Fruit fly (Drosophila melanogaster) whole organism, embryonic: ENCODE results near the gene CG31231.
A peak's percentile ranks its signal among the peaks of the same experiment; 100 is the strongest.

Source experiments
- Antp ChIP-seq: fragments of 200-800 bp; sonication (Bioruptor generic); optimal IDR thresholded peaks from 3 replicates; lab custom pipeline; 2016; ENCODE audit warnings: missing biosample characterization, missing genetic modification characterization
- Bgb ChIP-seq: fragments of 200-800 bp; sonication (Bioruptor generic); IDR thresholded peaks from 2 replicates; pipeline ENCODE4 v1.3.6; 2022; ENCODE audit warnings: missing biosample characterization, missing genetic modification characterization; ENCODE audit not compliant: partially characterized antibody
- Bteb2 ChIP-seq: fragments of 200-800 bp; sonication (Bioruptor generic); optimal IDR thresholded peaks from 2 replicates; lab custom pipeline; 2016; ENCODE audit warnings: missing biosample characterization, missing genetic modification characterization
- CG10431 ChIP-seq: fragments of 200-800 bp; sonication (Bioruptor generic); optimal IDR thresholded peaks from 3 replicates; lab custom pipeline; 2018; ENCODE audit warnings: missing biosample characterization, mild to moderate bottlenecking, missing genetic modification characterization
- CG11247 ChIP-seq: fragments of 200-800 bp; sonication (Bioruptor generic); IDR thresholded peaks from 2 replicates; pipeline ENCODE4 v1.3.6; 2022; ENCODE audit warnings: missing biosample characterization, missing genetic modification characterization
- CG12071 ChIP-seq: fragments of 200-800 bp; sonication (Bioruptor generic); optimal IDR thresholded peaks from 3 replicates; lab custom pipeline; 2018; ENCODE audit warnings: missing biosample characterization, mild to moderate bottlenecking, missing genetic modification characterization
- CG12236 ChIP-seq: fragments of 200-800 bp; sonication (Bioruptor generic); optimal IDR thresholded peaks from 2 replicates; lab custom pipeline; 2016; ENCODE audit warnings: missing biosample characterization, missing genetic modification characterization
- CG12769 ChIP-seq: fragments of 200-800 bp; sonication (Bioruptor generic); optimal IDR thresholded peaks from 2 replicates; lab custom pipeline; 2019; ENCODE audit warnings: missing biosample characterization, mild to moderate bottlenecking, missing genetic modification characterization, moderate library complexity
- CG1529 ChIP-seq: fragments of 200-800 bp; sonication (Bioruptor generic); optimal IDR thresholded peaks from 3 replicates; lab custom pipeline; 2018; ENCODE audit warnings: missing biosample characterization, missing genetic modification characterization
- CG16863 ChIP-seq: fragments of 200-800 bp; sonication (Bioruptor generic); optimal IDR thresholded peaks from 3 replicates; lab custom pipeline; 2016; ENCODE audit warnings: missing biosample characterization, missing genetic modification characterization
- CG31388 ChIP-seq: fragments of 200-800 bp; sonication (Bioruptor generic); optimal IDR thresholded peaks from 2 replicates; lab custom pipeline; 2016; ENCODE audit warnings: missing biosample characterization, missing genetic modification characterization
- CG3163 ChIP-seq: fragments of 200-800 bp; sonication (Bioruptor generic); optimal IDR thresholded peaks from 3 replicates; lab custom pipeline; 2016; ENCODE audit warnings: missing biosample characterization, missing genetic modification characterization
- CG34224 ChIP-seq: fragments of 200-800 bp; sonication (Bioruptor generic); IDR thresholded peaks from 3 replicates; pipeline ENCODE4 v1.3.6; 2022; ENCODE audit warnings: missing biosample characterization, missing genetic modification characterization; ENCODE audit not compliant: partially characterized antibody
- CG6765 ChIP-seq: fragments of 200-800 bp; sonication (Bioruptor generic); optimal IDR thresholded peaks from 3 replicates; lab custom pipeline; 2017; ENCODE audit warnings: missing biosample characterization, mild to moderate bottlenecking, missing genetic modification characterization
- CG9797 ChIP-seq: fragments of 200-800 bp; sonication (Bioruptor generic); optimal IDR thresholded peaks from 3 replicates; lab custom pipeline; 2018; ENCODE audit warnings: missing biosample characterization, mild to moderate bottlenecking, missing genetic modification characterization
- CTCF ChIP-seq: fragments of 200-800 bp; sonication (Bioruptor generic); optimal IDR thresholded peaks from 2 replicates; lab custom pipeline; 2017; ENCODE audit warnings: missing biosample characterization, mild to moderate bottlenecking, missing genetic modification characterization, moderate library complexity
- Dad ChIP-seq: fragments of 200-800 bp; sonication (Bioruptor generic); optimal IDR thresholded peaks from 3 replicates; lab custom pipeline; 2016; ENCODE audit warnings: missing biosample characterization, missing genetic modification characterization
- Fer1 ChIP-seq: fragments of 200-800 bp; sonication (Bioruptor generic); optimal IDR thresholded peaks from 2 replicates; lab custom pipeline; 2017; ENCODE audit warnings: missing biosample characterization, mild to moderate bottlenecking, missing genetic modification characterization
- HLH3B ChIP-seq: fragments of 200-800 bp; sonication (Bioruptor generic); IDR thresholded peaks from 2 replicates; pipeline ENCODE4 v1.3.6; 2022; ENCODE audit warnings: missing biosample characterization, missing genetic modification characterization
- HmgZ ChIP-seq: fragments of 200-800 bp; sonication (Bioruptor generic); optimal IDR thresholded peaks from 2 replicates; lab custom pipeline; 2018; ENCODE audit warnings: missing biosample characterization, mild to moderate bottlenecking, missing genetic modification characterization
- Hmr ChIP-seq: fragments of 200-800 bp; sonication (Bioruptor generic); optimal IDR thresholded peaks from 3 replicates; lab custom pipeline; 2017; ENCODE audit warnings: mild to moderate bottlenecking, missing biosample characterization, missing genetic modification reagents, missing genetic modification characterization
- Hr39 ChIP-seq: fragments of >200 bp; optimal IDR thresholded peaks from 2 replicates; lab custom pipeline; 2017
- Hr51 ChIP-seq, 2 experiments: fragments of 200-800 bp; sonication (Bioruptor generic); optimal IDR thresholded peaks; 2 replicates in 1 of 2; 3 replicates in 1 of 2; lab custom pipeline; 2016 to 2018; ENCODE audit warnings: missing biosample characterization in 2 of 2, missing genetic modification characterization in 2 of 2, mild to moderate bottlenecking in 1 of 2, moderate library complexity in 1 of 2
- MBD-R2 ChIP-seq: fragments of 200-800 bp; sonication (Bioruptor generic); IDR thresholded peaks from 2 replicates; pipeline ENCODE4 v1.3.6; 2022; ENCODE audit warnings: missing biosample characterization, missing genetic modification characterization
- Nf-YA ChIP-seq: fragments of 200-800 bp; sonication (Bioruptor generic); IDR thresholded peaks from 2 replicates; pipeline ENCODE4 v1.3.6; 2022; ENCODE audit warnings: missing biosample characterization, missing genetic modification characterization
- Optix ChIP-seq: fragments of 200-800 bp; sonication (Bioruptor generic); IDR thresholded peaks from 3 replicates; pipeline ENCODE4 v1.3.6; 2022; ENCODE audit warnings: missing biosample characterization, missing genetic modification characterization
- Scr ChIP-seq: fragments of 200-800 bp; sonication (Bioruptor generic); IDR thresholded peaks from 2 replicates; pipeline ENCODE4 v1.3.6; 2022; ENCODE audit warnings: missing biosample characterization, missing genetic modification characterization; ENCODE audit not compliant: partially characterized antibody
- ash1 ChIP-seq: fragments of 200-800 bp; sonication (Bioruptor generic); optimal IDR thresholded peaks from 2 replicates; lab custom pipeline; 2018; ENCODE audit warnings: missing biosample characterization, mild to moderate bottlenecking, missing genetic modification characterization
- ato ChIP-seq: fragments of 200-800 bp; sonication (Bioruptor generic); IDR thresholded peaks from 2 replicates; pipeline ENCODE4 v1.3.6; 2022; ENCODE audit warnings: missing biosample characterization, missing genetic modification characterization; ENCODE audit not compliant: partially characterized antibody
- br ChIP-seq: fragments of >200 bp; optimal IDR thresholded peaks from 2 replicates; lab custom pipeline; 2017
- croc ChIP-seq: fragments of 200-800 bp; sonication (Bioruptor generic); conservative IDR thresholded peaks from 3 replicates; pipeline ENCODE4 v1.3.6; 2022; ENCODE audit warnings: missing biosample characterization, missing genetic modification characterization
- crol ChIP-seq: fragments of 200-800 bp; sonication (Bioruptor generic); IDR thresholded peaks from 2 replicates; pipeline ENCODE4 v1.3.6; 2022; ENCODE audit warnings: missing biosample characterization, missing genetic modification characterization
- disco-r ChIP-seq: fragments of 200-800 bp; sonication (Bioruptor generic); optimal IDR thresholded peaks from 2 replicates; lab custom pipeline; 2016; ENCODE audit warnings: missing biosample characterization, missing genetic modification characterization
- ems ChIP-seq: fragments of 200-800 bp; sonication (Bioruptor generic); optimal IDR thresholded peaks from 3 replicates; lab custom pipeline; 2016; ENCODE audit warnings: missing biosample characterization, missing genetic modification characterization
- gce ChIP-seq: fragments of 200-800 bp; sonication (Bioruptor generic); IDR thresholded peaks from 3 replicates; pipeline ENCODE4 v1.3.6; 2022; ENCODE audit warnings: missing biosample characterization, missing genetic modification characterization
- gfzf ChIP-seq: fragments of 200-800 bp; sonication (Bioruptor generic); optimal IDR thresholded peaks from 2 replicates; lab custom pipeline; 2016; ENCODE audit warnings: missing biosample characterization, mild to moderate bottlenecking, missing genetic modification characterization, moderate library complexity
- hkb ChIP-seq, 2 experiments: fragments of 200-800 bp in 1 of 2; fragments of >200 bp in 1 of 2; sonication (Bioruptor generic) in 1 of 2; IDR thresholded peaks in 1 of 2; optimal IDR thresholded peaks in 1 of 2; 2 replicates each; pipeline versions ENCODE4 v1.3.6 to Lab custom; 2017 to 2022; ENCODE audit warnings: missing biosample characterization in 1 of 2, missing genetic modification characterization in 1 of 2
- inv ChIP-seq: fragments of 200-800 bp; sonication (Bioruptor generic); IDR thresholded peaks from 2 replicates; pipeline ENCODE4 v1.3.6; 2022; ENCODE audit warnings: missing biosample characterization, missing genetic modification characterization; ENCODE audit not compliant: partially characterized antibody
- lilli ChIP-seq: fragments of 200-800 bp; sonication (Bioruptor generic); optimal IDR thresholded peaks from 3 replicates; lab custom pipeline; 2016; ENCODE audit warnings: missing biosample characterization, missing genetic modification characterization
- org-1 ChIP-seq: fragments of 200-800 bp; sonication (Bioruptor generic); optimal IDR thresholded peaks from 2 replicates; lab custom pipeline; 2017; ENCODE audit warnings: missing biosample characterization, missing genetic modification characterization
- p53 ChIP-seq: fragments of 200-800 bp; sonication (Bioruptor generic); optimal IDR thresholded peaks from 2 replicates; lab custom pipeline; 2016; ENCODE audit warnings: missing biosample characterization, missing genetic modification characterization
- pnt ChIP-seq: fragments of 200-800 bp; sonication (Bioruptor generic); optimal IDR thresholded peaks from 3 replicates; lab custom pipeline; 2016; ENCODE audit warnings: missing biosample characterization, missing genetic modification characterization
- ro ChIP-seq: fragments of 200-800 bp; sonication (Bioruptor generic); IDR thresholded peaks from 2 replicates; pipeline ENCODE4 v1.3.6; 2022; ENCODE audit warnings: missing biosample characterization, missing genetic modification characterization
- sisA ChIP-seq: fragments of 200-800 bp; sonication (Bioruptor generic); IDR thresholded peaks from 2 replicates; pipeline ENCODE4 v1.3.6; 2022; ENCODE audit warnings: missing biosample characterization, missing genetic modification characterization
- slp2 ChIP-seq: fragments of 200-800 bp; sonication (Bioruptor generic); optimal IDR thresholded peaks from 2 replicates; lab custom pipeline; 2016; ENCODE audit warnings: missing biosample characterization, missing genetic modification characterization
- so ChIP-seq: fragments of 200-800 bp; sonication (Bioruptor generic); IDR thresholded peaks from 3 replicates; pipeline ENCODE4 v1.3.6; 2022; ENCODE audit warnings: missing biosample characterization, missing genetic modification characterization
- tna ChIP-seq: fragments of 200-800 bp; sonication (Bioruptor generic); IDR thresholded peaks from 2 replicates; pipeline ENCODE4 v1.3.6; 2022; ENCODE audit warnings: missing biosample characterization, missing genetic modification characterization; ENCODE audit not compliant: partially characterized antibody
- unpg ChIP-seq: fragments of 200-800 bp; sonication (Bioruptor generic); optimal IDR thresholded peaks from 3 replicates; lab custom pipeline; 2018; ENCODE audit warnings: missing biosample characterization, mild to moderate bottlenecking, missing genetic modification characterization, moderate library complexity
- vfl ChIP-seq: fragments of 200-800 bp; sonication (Bioruptor generic); optimal IDR thresholded peaks from 2 replicates; lab custom pipeline; 2016; ENCODE audit warnings: missing biosample characterization, missing genetic modification characterization
- wdn ChIP-seq: fragments of 200-800 bp; sonication (Bioruptor generic); IDR thresholded peaks from 2 replicates; pipeline ENCODE4 v1.3.6; 2022; ENCODE audit warnings: missing biosample characterization, missing genetic modification characterization

The CG31231 gene

dm6 chr3R:18658945-18659642 lies 6.1 kb upstream of the CG31231 start, which contains the start of the genes CG31224 and CstF64 (continued):
- TF ChIP-seq CG1529 (GFP tag; lab: Kevin White, UChicago) (no peak), CG6765 (peak; percentile 61), lilli (GFP tag; lab: Kevin White, UChicago) (peak; percentile 92), wdn (GFP tag; lab: Robert Waterston, UW) (peak; percentile 72), ro (GFP tag; lab: Robert Waterston, UW) (peak; percentile 68), org-1 (GFP tag; lab: Kevin White, UChicago) (peak; percentile 57), Bgb (no peak), p53 (GFP tag; lab: Kevin White, UChicago) (peak; percentile 66), CG31388 (GFP tag; lab: Kevin White, UChicago) (peak; percentile 52), ash1 (GFP tag; lab: Kevin White, UChicago) (no peak), HLH3B (GFP tag; lab: Robert Waterston, UW) (peak; percentile 75), CG10431 (peak; percentile 46), CG34224 (GFP tag; lab: Robert Waterston, UW) (no peak), CG12769 (tag; lab: Kevin White, UChicago) (no peak), Optix (peak; percentile 56; the same call in 1 of the 3 replicates), Hr51 (GFP tag; optimal IDR thresholded peaks at IDR 0.05; lab: Kevin White, UChicago) (peak in 1 of 2 experiments; percentile 89), vfl (GFP tag; lab: Kevin White, UChicago) (peak; percentile 77), so (peak; percentile 76), Scr (GFP tag; lab: Robert Waterston, UW) (peak; percentile 37; the same call in 1 of the 2 replicates), disco-r (GFP tag; lab: Kevin White, UChicago) (peak; percentile 81), ems (peak; percentile 90), CG12236 (GFP tag; lab: Kevin White, UChicago) (peak; percentile 67), Hr39 (lab: Kevin White, UChicago) (no peak), CG3163 (peak; percentile 69), Hmr (GFP tag; lab: Kevin White, UChicago) (peak; percentile 89), CG12071 (GFP tag; lab: Kevin White, UChicago) (no peak), gfzf (GFP tag; lab: Kevin White, UChicago) (peak; percentile 55), Dad (peak; percentile 80), CTCF (GFP tag; lab: Kevin White, UChicago) (no peak), unpg (peak; percentile 83), croc (peak; percentile 55), CG16863 (GFP tag; lab: Kevin White, UChicago) (peak; percentile 83), gce (GFP tag; lab: Robert Waterston, UW) (0 out of 3 replicates have a peak, but pooled peaks have one; percentile 49), MBD-R2 (GFP tag; lab: Robert Waterston, UW) (peak; percentile 77), HmgZ (tag; lab: Kevin White, UChicago) (peak; percentile 79), tna (GFP tag; lab: Robert Waterston, UW) (0 out of 2 replicates have a peak, but pooled peaks have one; percentile 33), slp2 (peak; percentile 79), sisA (GFP tag; lab: Robert Waterston, UW) (peak; percentile 78), Antp (GFP tag; lab: Kevin White, UChicago) (peak; percentile 88), hkb (optimal IDR thresholded peaks at IDR 0.05; lab: Kevin White, UChicago) (peak; percentile 80), hkb (GFP tag; IDR thresholded peaks at IDR 0.05; lab: Robert Waterston, UW) (peak; percentile 76), crol (GFP tag; lab: Robert Waterston, UW) (no peak; the same call in 1 of the 2 replicates), Fer1 (GFP tag; lab: Kevin White, UChicago) (peak; percentile 84), ato (GFP tag; lab: Robert Waterston, UW) (no peak), CG9797 (peak; percentile 50), inv (GFP tag; lab: Robert Waterston, UW) (no peak), CG11247 (GFP tag; lab: Robert Waterston, UW) (peak; percentile 80), br (lab: Kevin White, UChicago) (no peak), pnt (GFP tag; lab: Kevin White, UChicago) (peak; percentile 85), Nf-YA (GFP tag; lab: Robert Waterston, UW) (no peak), Bteb2 (GFP tag; lab: Kevin White, UChicago) (peak; percentile 88)
